Worm (Caenorhabditis elegans) whole organism, L1 larva: ENCODE results near the gene F21E9.2.

Source experiments
- C04F5.9 ChIP-seq: sonication (generic microtip); optimal IDR thresholded peaks from 2 replicates; lab custom pipeline; 2016; ENCODE audit warnings: missing genetic modification characterization, missing compliant biosample characterization
- C16A3.4 ChIP-seq: fragments of 150-350 bp; optimal IDR thresholded peaks from 2 replicates; lab custom pipeline; 2014; ENCODE audit warnings: missing biosample characterization, missing genetic modification characterization
- blmp-1 ChIP-seq: fragments of 150-350 bp; optimal IDR thresholded peaks from 2 replicates; lab custom pipeline; 2014; ENCODE audit warnings: missing biosample characterization, missing genetic modification characterization
- ceh-82 ChIP-seq, 3 experiments: fragments of 150-350 bp in 1 of 3; sonication (generic microtip) in 2 of 3; optimal IDR thresholded peaks; 2 replicates each; lab custom pipeline; 2014 to 2017; ENCODE audit warnings: missing biosample characterization in 3 of 3, missing genetic modification characterization in 3 of 3
- ceh-90 ChIP-seq: sonication (generic microtip); optimal IDR thresholded peaks from 2 replicates; lab custom pipeline; 2016; ENCODE audit warnings: missing genetic modification characterization, missing compliant biosample characterization
- dpl-1 ChIP-seq, 3 experiments: fragments of 150-350 bp in 2 of 3; sonication (generic microtip) in 1 of 3; optimal IDR thresholded peaks; 2 replicates each; lab custom pipeline; 2014 to 2017; ENCODE audit warnings: missing biosample characterization in 3 of 3, missing genetic modification characterization in 3 of 3, missing genetic modification reagents in 3 of 3
- dsc-1 ChIP-seq: sonication (generic microtip); optimal IDR thresholded peaks from 2 replicates; lab custom pipeline; 2016; ENCODE audit warnings: mild to moderate bottlenecking, missing genetic modification characterization, missing compliant biosample characterization
- efl-1 ChIP-seq, 4 experiments: fragments of 150-350 bp; optimal IDR thresholded peaks in 3 of 4; peaks in 1 of 4; 1 replicate in 1 of 4; 2 replicates in 3 of 4; lab custom pipeline; 2014; ENCODE audit warnings: missing biosample characterization in 2 of 4, missing genetic modification characterization in 2 of 4, missing genetic modification reagents in 2 of 4
- efl-3 ChIP-seq: fragments of 200-800 bp; sonication (Bioruptor generic); optimal IDR thresholded peaks from 2 replicates; lab custom pipeline; 2018; ENCODE audit warnings: mild to moderate bottlenecking, missing genetic modification characterization, missing compliant biosample characterization
- egl-13 ChIP-seq: sonication (generic microtip); optimal IDR thresholded peaks from 2 replicates; lab custom pipeline; 2016; ENCODE audit warnings: missing genotype, missing genetic modification reagents, missing genetic modification characterization, missing compliant biosample characterization
- egl-27 ChIP-seq, 2 experiments: fragments of 150-350 bp in 1 of 2; sonication (generic microtip); optimal IDR thresholded peaks; 3 replicates each; lab custom pipeline; 2017 to 2018; ENCODE audit warnings: missing biosample characterization in 2 of 2, missing genetic modification characterization in 2 of 2, missing genetic modification reagents in 2 of 2
- elt-3 ChIP-seq, 6 experiments: fragments of 150-350 bp in 1 of 6; sonication (generic microtip); optimal IDR thresholded peaks; 2 replicates each; lab custom pipeline; 2017 to 2018; ENCODE audit warnings: missing biosample characterization in 6 of 6, missing genetic modification characterization in 6 of 6, inconsistent platforms in 1 of 6
- fkh-4 ChIP-seq: sonication (generic microtip); optimal IDR thresholded peaks from 2 replicates; lab custom pipeline; 2016; ENCODE audit warnings: missing compliant biosample characterization, missing genetic modification characterization, borderline replicate concordance
- fkh-8 ChIP-seq: sonication (generic microtip); optimal IDR thresholded peaks from 2 replicates; lab custom pipeline; 2016; ENCODE audit warnings: mild to moderate bottlenecking, missing genetic modification characterization, missing compliant biosample characterization
- grh-1 ChIP-seq: fragments of 200-800 bp; sonication (Bioruptor generic); IDR thresholded peaks from 2 replicates; pipeline ENCODE4 v1.3.6; 2022; ENCODE audit warnings: missing genetic modification reagents, missing genetic modification characterization, missing compliant biosample characterization
- hlh-17 ChIP-seq: fragments of 200-800 bp; sonication (Bioruptor generic); optimal IDR thresholded peaks from 2 replicates; lab custom pipeline; 2018; ENCODE audit warnings: missing genetic modification characterization, mild to moderate bottlenecking, missing compliant biosample characterization, moderate library complexity, borderline replicate concordance
- hpl-2 ChIP-seq: fragments of 150-350 bp; optimal IDR thresholded peaks from 2 replicates; lab custom pipeline; 2014; ENCODE audit warnings: missing biosample characterization, missing genetic modification reagents, missing genetic modification characterization
- isw-1 ChIP-seq: fragments of 200-800 bp; sonication (Bioruptor generic); IDR thresholded peaks from 2 replicates; pipeline ENCODE4 v1.3.6; 2022; ENCODE audit warnings: missing genetic modification characterization, missing compliant biosample characterization
- jun-1 ChIP-seq: fragments of 150-350 bp; optimal IDR thresholded peaks from 2 replicates; lab custom pipeline; 2014; ENCODE audit warnings: missing biosample characterization, missing genetic modification reagents, missing genetic modification characterization
- lin-14 ChIP-seq: fragments of 200-800 bp; sonication (Bioruptor generic); optimal IDR thresholded peaks from 2 replicates; lab custom pipeline; 2018; ENCODE audit warnings: mild to moderate bottlenecking, missing genetic modification characterization, moderate library complexity, missing compliant biosample characterization
- lir-3 ChIP-seq: sonication (generic microtip); optimal IDR thresholded peaks from 2 replicates; lab custom pipeline; 2016; ENCODE audit warnings: mild to moderate bottlenecking, missing genetic modification characterization, moderate library complexity, missing compliant biosample characterization; ENCODE audit not compliant: poor library complexity
- mab-9 ChIP-seq: fragments of 200-800 bp; sonication (Bioruptor generic); IDR thresholded peaks from 2 replicates; pipeline ENCODE4 v1.3.6; 2022; ENCODE audit warnings: missing genetic modification reagents, missing genetic modification characterization, missing compliant biosample characterization
- mef-2 ChIP-seq: fragments of 150-350 bp; optimal IDR thresholded peaks from 2 replicates; lab custom pipeline; 2014; ENCODE audit warnings: missing biosample characterization, missing genetic modification characterization
- mep-1 ChIP-seq: fragments of 150-350 bp; optimal IDR thresholded peaks from 2 replicates; lab custom pipeline; 2014; ENCODE audit warnings: missing biosample characterization, missing genetic modification characterization
- nhr-19 ChIP-seq: fragments of 200-800 bp; sonication (Bioruptor generic); conservative IDR thresholded peaks from 2 replicates; pipeline ENCODE4 v1.3.6; 2022; ENCODE audit warnings: missing genetic modification characterization, missing compliant biosample characterization
- nhr-20 ChIP-seq: sonication (generic microtip); optimal IDR thresholded peaks from 2 replicates; lab custom pipeline; 2016; ENCODE audit warnings: mild to moderate bottlenecking, missing genetic modification characterization, missing compliant biosample characterization
- nhr-47 ChIP-seq: sonication (generic microtip); optimal IDR thresholded peaks from 2 replicates; lab custom pipeline; 2016; ENCODE audit warnings: mild to moderate bottlenecking, missing genetic modification characterization, moderate library complexity, missing compliant biosample characterization
- nhr-76 ChIP-seq: sonication (generic microtip); optimal IDR thresholded peaks from 2 replicates; lab custom pipeline; 2017; ENCODE audit warnings: missing biosample characterization, missing genetic modification characterization
- nhr-77 ChIP-seq: fragments of 150-350 bp; optimal IDR thresholded peaks from 2 replicates; lab custom pipeline; 2014; ENCODE audit warnings: missing biosample characterization, missing genetic modification characterization
- nhr-85 ChIP-seq: sonication (generic microtip); peaks from one replicate; lab custom pipeline; 2016; ENCODE audit warnings: missing genetic modification characterization, inconsistent platforms, missing compliant biosample characterization
- nhr-90 ChIP-seq: sonication (generic microtip); optimal IDR thresholded peaks from 2 replicates; lab custom pipeline; 2016; ENCODE audit warnings: mild to moderate bottlenecking, missing genetic modification characterization, missing compliant biosample characterization; ENCODE audit not compliant: poor library complexity
- pax-3 ChIP-seq: fragments of 200-800 bp; sonication (Bioruptor generic); optimal IDR thresholded peaks from 2 replicates; lab custom pipeline; 2018; ENCODE audit warnings: mild to moderate bottlenecking, missing genetic modification characterization, moderate library complexity, missing compliant biosample characterization
- pqm-1 ChIP-seq: sonication (generic microtip); optimal IDR thresholded peaks from 3 replicates; lab custom pipeline; 2017; ENCODE audit warnings: missing biosample characterization, missing genetic modification characterization
- snpc-4 ChIP-seq: fragments of 150-350 bp; optimal IDR thresholded peaks from 2 replicates; lab custom pipeline; 2014; ENCODE audit warnings: missing biosample characterization, missing genetic modification characterization
- snu-23 ChIP-seq: sonication (generic microtip); optimal IDR thresholded peaks from 2 replicates; lab custom pipeline; 2016; ENCODE audit warnings: missing genetic modification characterization, missing compliant biosample characterization
- sox-4 ChIP-seq: sonication (generic microtip); optimal IDR thresholded peaks from 2 replicates; lab custom pipeline; 2016; ENCODE audit warnings: missing genetic modification characterization, missing compliant biosample characterization
- sptf-1 ChIP-seq: fragments of 150-350 bp; optimal IDR thresholded peaks from 2 replicates; lab custom pipeline; 2014; ENCODE audit warnings: missing biosample characterization, missing genetic modification characterization
- sup-37 ChIP-seq: fragments of 200-800 bp; sonication (Bioruptor generic); optimal IDR thresholded peaks from 2 replicates; lab custom pipeline; 2018; ENCODE audit warnings: mild to moderate bottlenecking, missing genetic modification characterization, missing compliant biosample characterization
- swsn-7 ChIP-seq: sonication (generic microtip); optimal IDR thresholded peaks from 2 replicates; lab custom pipeline; 2016; ENCODE audit warnings: missing genetic modification characterization, missing compliant biosample characterization
- unc-130 ChIP-seq: fragments of 150-350 bp; optimal IDR thresholded peaks from 2 replicates; lab custom pipeline; 2017; ENCODE audit warnings: missing biosample characterization, missing genetic modification characterization, inconsistent platforms
- unc-30 ChIP-seq: sonication (generic microtip); optimal IDR thresholded peaks from 2 replicates; lab custom pipeline; 2017; ENCODE audit warnings: missing biosample characterization, missing genetic modification characterization
- unc-86 ChIP-seq: sonication (generic microtip); optimal IDR thresholded peaks from 2 replicates; lab custom pipeline; 2016; ENCODE audit warnings: missing genetic modification characterization, missing compliant biosample characterization
- unc-98 ChIP-seq: fragments of 200-800 bp; sonication (Bioruptor generic); IDR thresholded peaks from 2 replicates; pipeline ENCODE4 v1.3.6; 2022; ENCODE audit warnings: missing genetic modification characterization, missing compliant biosample characterization
- vab-15 ChIP-seq: sonication (generic microtip); optimal IDR thresholded peaks from 2 replicates; lab custom pipeline; 2017; ENCODE audit warnings: missing genotype, mild to moderate bottlenecking, missing genetic modification characterization, missing compliant biosample characterization
- xbp-1 ChIP-seq: sonication (generic microtip); optimal IDR thresholded peaks from 2 replicates; lab custom pipeline; 2016; ENCODE audit warnings: missing genetic modification characterization, missing compliant biosample characterization
- zag-1 ChIP-seq: fragments of 150-350 bp; optimal IDR thresholded peaks from 2 replicates; lab custom pipeline; 2014; ENCODE audit warnings: missing biosample characterization, missing genetic modification characterization
- ztf-11 ChIP-seq, 2 experiments: sonication (generic microtip); optimal IDR thresholded peaks; 2 replicates each; lab custom pipeline; 2016 to 2017; ENCODE audit warnings: missing genetic modification characterization in 2 of 2, missing biosample characterization in 1 of 2, missing compliant biosample characterization in 1 of 2
- ztf-4 ChIP-seq: fragments of 150-350 bp; optimal IDR thresholded peaks from 2 replicates; lab custom pipeline; 2014; ENCODE audit warnings: missing biosample characterization, missing genetic modification characterization

F21E9.2 gene

ce11 chrX:1337009-1337408, 7.3 kb upstream of the F21E9.2 start, which contains the start of gene ttr-37 (continued):
- no peak for TF ChIP-seq elt-3 (tag; optimal IDR thresholded peaks at IDR 0.05; lab: Kevin White, UChicago)
- TF ChIP-seq egl-13 (tag; lab: Kevin White, UChicago): no peak
- TF ChIP-seq nhr-20: peak; percentile 25

ce11 chrX:1327201-1327600, 2.5 kb downstream of the F21E9.2 start:
- TF ChIP-seq pax-3 (tag; lab: Kevin White, UChicago) (no peak), dpl-1 (GFP tag; optimal IDR thresholded peaks at IDR 0.05; lab: Kevin White, UChicago) (no peak), ztf-4 (tag; lab: Kevin White, UChicago) (no peak), isw-1 (GFP tag; lab: Robert Waterston, UW) (no peak), ztf-11 (tag; optimal IDR thresholded peaks at IDR 0.05; lab: Kevin White, UChicago) (no peak), unc-98 (GFP tag; lab: Robert Waterston, UW) (no peak), egl-27 (tag; optimal IDR thresholded peaks at IDR 0.05; lab: Kevin White, UChicago) (no peak), unc-130 (tag; lab: Kevin White, UChicago) (no peak), ceh-82 (tag; optimal IDR thresholded peaks at IDR 0.05; lab: Kevin White, UChicago) (no peak), xbp-1 (no peak), lin-14 (GFP tag; lab: Kevin White, UChicago) (no peak), snu-23 (GFP tag; lab: Kevin White, UChicago) (no peak), nhr-77 (tag; lab: Kevin White, UChicago) (no peak), nhr-85 (tag; lab: Kevin White, UChicago) (no peak), C16A3.4 (tag; lab: Kevin White, UChicago) (no peak), snpc-4 (tag; lab: Kevin White, UChicago) (no peak), hpl-2 (GFP tag; lab: Kevin White, UChicago) (no peak), pqm-1 (no peak)

- TF ChIP-seq egl-27 (tag; optimal IDR thresholded peaks at IDR 0.05; lab: Kevin White, UChicago): no peak
- TF ChIP-seq C04F5.9: peak; percentile 11
- no peak for TF ChIP-seq nhr-76 (tag; lab: Kevin White, UChicago)
- peak; percentile 52 for TF ChIP-seq isw-1 (GFP tag; lab: Robert Waterston, UW)
- TF ChIP-seq unc-86: peak; percentile 54
- TF ChIP-seq dsc-1 (tag; lab: Kevin White, UChicago): peak; percentile 83
- TF ChIP-seq nhr-19 (GFP tag; lab: Robert Waterston, UW): peak; percentile 72
- TF ChIP-seq unc-130 (tag; lab: Kevin White, UChicago): peak; percentile 38
- no peak for TF ChIP-seq efl-3 (GFP tag; lab: Kevin White, UChicago)
- TF ChIP-seq sptf-1 (tag; lab: Kevin White, UChicago): no peak
- peak; percentile 91 for TF ChIP-seq jun-1 (tag; lab: Kevin White, UChicago)
- TF ChIP-seq unc-30 (tag; lab: Kevin White, UChicago): no peak
- no peak for TF ChIP-seq lir-3 (tag; lab: Kevin White, UChicago)
- peak; percentile 90 for TF ChIP-seq nhr-47 (tag; lab: Kevin White, UChicago)
- TF ChIP-seq pqm-1: no peak
- TF ChIP-seq vab-15 (tag; lab: Kevin White, UChicago): peak; percentile 52
- TF ChIP-seq pax-3 (tag; lab: Kevin White, UChicago): peak; percentile 47
- TF ChIP-seq hlh-17: no peak
- TF ChIP-seq blmp-1 (tag; lab: Kevin White, UChicago): peak; percentile 27
- no peak for TF ChIP-seq sup-37 (GFP tag; lab: Kevin White, UChicago)
- TF ChIP-seq swsn-7: peak; percentile 67
- peak; percentile 58 to 73 for TF ChIP-seq efl-1 (optimal IDR thresholded peaks at IDR 0.05; lab: Kevin White, UChicago)
- peak in 1 of 2 experiments; percentile 86 for TF ChIP-seq efl-1 (GFP tag; optimal IDR thresholded peaks at IDR 0.05 in 1 of 2; lab: Kevin White, UChicago)
- TF ChIP-seq zag-1: peak; percentile 61
- no peak for TF ChIP-seq mef-2
- TF ChIP-seq fkh-4 (tag; lab: Kevin White, UChicago): no peak
- TF ChIP-seq ceh-90: no peak
- TF ChIP-seq sox-4 (tag; lab: Kevin White, UChicago): peak; percentile 50
- TF ChIP-seq ztf-4 (tag; lab: Kevin White, UChicago): peak; percentile 74
- TF ChIP-seq mep-1 (tag; lab: Kevin White, UChicago): peak; percentile 80
- peak; percentile 71 for TF ChIP-seq nhr-90 (tag; lab: Kevin White, UChicago)
- TF ChIP-seq nhr-20: peak; percentile 67
- peak; percentile 64 for TF ChIP-seq xbp-1
- TF ChIP-seq fkh-8 (tag; lab: Kevin White, UChicago): peak; percentile 88
- peak; percentile 67 for TF ChIP-seq mab-9
- no peak; the same call in 1 of the 2 replicates for TF ChIP-seq grh-1 (GFP tag; lab: Robert Waterston, UW)
These were observed 6.8 kb downstream of the F21E9.2 start for ce11 chrX:1322997-1323396.
